Fruit fly (Drosophila melanogaster): ENCODE measurements around the gene Tet.

- TF ChIP-seq CG7101 (tag; optimal IDR thresholded peaks at IDR 0.05) (no peak), kay (GFP tag; ENCODE audit: borderline replicate concordance) (no peak), CG14711 (tag; optimal IDR thresholded peaks at IDR 0.05) (no peak), pad (GFP tag; optimal IDR thresholded peaks at IDR 0.05) (no peak), CG12768 (GFP tag; optimal IDR thresholded peaks at IDR 0.05) (no peak), CG5204 (GFP tag; optimal IDR thresholded peaks at IDR 0.05) (no peak), toe (GFP tag; optimal IDR thresholded peaks at IDR 0.05) (no peak), Hr96 (GFP tag; optimal IDR thresholded peaks at IDR 0.05) (no peak)
Measured at dm6 chr3L:2819687-2820086, 59.3 kb downstream of the Tet start.

Measured in whole organism, adult.